Worm (Caenorhabditis elegans) whole organism, young adult: ENCODE results near the gene hsp-12.3.

Experiments used
- B0261.1 ChIP-seq: sonication (generic microtip); optimal IDR thresholded peaks from 2 replicates; lab custom pipeline; 2016; ENCODE audit warnings: mild to moderate bottlenecking, missing genetic modification characterization, moderate library complexity, missing compliant biosample characterization
- F23B12.7 ChIP-seq: sonication (generic microtip); optimal IDR thresholded peaks from 2 replicates; lab custom pipeline; 2017; ENCODE audit warnings: missing genetic modification characterization, mild to moderate bottlenecking, missing compliant biosample characterization, antibody characterized with exemption, moderate library complexity; ENCODE audit not compliant: insufficient read depth
- F37B4.10 ChIP-seq: fragments of 200-800 bp; sonication (Bioruptor generic); IDR thresholded peaks from 2 replicates; pipeline ENCODE4 v1.3.6; 2022; ENCODE audit warnings: missing genetic modification characterization, missing compliant biosample characterization
- F57C9.4 ChIP-seq: sonication (generic microtip); optimal IDR thresholded peaks from 2 replicates; lab custom pipeline; 2017; ENCODE audit warnings: mild to moderate bottlenecking, missing genetic modification characterization, missing compliant biosample characterization
- K11D2.4 ChIP-seq: fragments of 200-800 bp; sonication (Bioruptor generic); IDR thresholded peaks from 2 replicates; pipeline ENCODE4 v1.3.6; 2022; ENCODE audit warnings: missing genetic modification reagents, missing genetic modification characterization, missing compliant biosample characterization
- K12H6.12 ChIP-seq: fragments of 200-800 bp; sonication (Bioruptor generic); optimal IDR thresholded peaks from 2 replicates; lab custom pipeline; 2018; ENCODE audit warnings: mild to moderate bottlenecking, missing genetic modification characterization, missing compliant biosample characterization
- T07F8.4 ChIP-seq: sonication (generic microtip); optimal IDR thresholded peaks from 2 replicates; lab custom pipeline; 2016; ENCODE audit warnings: mild to moderate bottlenecking, missing genetic modification characterization, moderate library complexity, missing compliant biosample characterization
- Y53G8AR.9 ChIP-seq: fragments of 200-800 bp; sonication (Bioruptor generic); conservative IDR thresholded peaks from 2 replicates; pipeline ENCODE4 v1.3.6; 2022; ENCODE audit warnings: missing genetic modification reagents, missing genetic modification characterization, missing compliant biosample characterization
- Y56A3A.18 ChIP-seq: fragments of 200-800 bp; sonication (Bioruptor generic); IDR thresholded peaks from 2 replicates; pipeline ENCODE4 v1.3.6; 2022; ENCODE audit warnings: missing genetic modification reagents, missing genetic modification characterization, missing compliant biosample characterization
- Y95B8A.8 ChIP-seq: fragments of 200-800 bp; sonication (Bioruptor generic); IDR thresholded peaks from 2 replicates; pipeline ENCODE4 v1.3.6; 2022; ENCODE audit warnings: missing genetic modification reagents, missing genetic modification characterization, missing compliant biosample characterization
- akir-1 ChIP-seq: fragments of 200-800 bp; sonication (Bioruptor generic); optimal IDR thresholded peaks from 2 replicates; lab custom pipeline; 2018; ENCODE audit warnings: mild to moderate bottlenecking, missing genetic modification characterization, moderate library complexity, missing compliant biosample characterization
- aptf-2 ChIP-seq: fragments of 200-800 bp; sonication (Bioruptor generic); conservative IDR thresholded peaks from 2 replicates; pipeline ENCODE4 v1.3.6; 2022; ENCODE audit warnings: missing genetic modification reagents, missing genetic modification characterization, missing compliant biosample characterization
- aptf-3 ChIP-seq: fragments of 200-800 bp; sonication (Bioruptor generic); IDR thresholded peaks from 2 replicates; pipeline ENCODE4 v1.3.6; 2022; ENCODE audit warnings: missing genetic modification characterization, missing compliant biosample characterization
- athp-1 ChIP-seq: sonication (generic microtip); optimal IDR thresholded peaks from 2 replicates; lab custom pipeline; 2017; ENCODE audit warnings: mild to moderate bottlenecking, missing genetic modification characterization, missing compliant biosample characterization
- ccch-3 ChIP-seq: fragments of 200-800 bp; sonication (Bioruptor generic); optimal IDR thresholded peaks from 2 replicates; lab custom pipeline; 2018; ENCODE audit warnings: mild to moderate bottlenecking, missing genetic modification characterization, missing compliant biosample characterization
- cebp-1 ChIP-seq, 2 experiments: fragments of 200-800 bp in 1 of 2; sonication (Bioruptor generic) in 1 of 2; sonication (generic microtip) in 1 of 2; IDR thresholded peaks in 1 of 2; optimal IDR thresholded peaks in 1 of 2; 2 replicates each; pipeline versions ENCODE4 v1.3.6 to Lab custom; 2017 to 2022; ENCODE audit warnings: missing compliant biosample characterization in 2 of 2, missing genetic modification characterization in 2 of 2, mild to moderate bottlenecking in 1 of 2, missing genetic modification reagents in 1 of 2, moderate library complexity in 1 of 2
- ceh-100 ChIP-seq: fragments of 200-800 bp; sonication (Bioruptor generic); IDR thresholded peaks from 2 replicates; pipeline ENCODE4 v1.3.6; 2022; ENCODE audit warnings: missing genetic modification reagents, missing genetic modification characterization, missing compliant biosample characterization
- ceh-27 ChIP-seq: fragments of 200-800 bp; sonication (Bioruptor generic); optimal IDR thresholded peaks from 2 replicates; lab custom pipeline; 2018; ENCODE audit warnings: mild to moderate bottlenecking, missing genetic modification characterization, moderate library complexity, missing compliant biosample characterization
- ceh-58 ChIP-seq: fragments of 200-800 bp; sonication (Bioruptor generic); IDR thresholded peaks from 2 replicates; pipeline ENCODE4 v1.3.6; 2022; ENCODE audit warnings: missing genetic modification characterization, missing compliant biosample characterization
- ceh-79 ChIP-seq: sonication (generic microtip); optimal IDR thresholded peaks from 2 replicates; lab custom pipeline; 2017; ENCODE audit warnings: mild to moderate bottlenecking, missing genetic modification characterization, missing compliant biosample characterization
- egrh-3 ChIP-seq: fragments of 200-800 bp; sonication (Bioruptor generic); IDR thresholded peaks from 2 replicates; pipeline ENCODE4 v1.3.6; 2022; ENCODE audit warnings: missing genetic modification reagents, missing genetic modification characterization, missing compliant biosample characterization
- hmg-20 ChIP-seq: fragments of 200-800 bp; sonication (Bioruptor generic); IDR thresholded peaks from 2 replicates; pipeline ENCODE4 v1.3.6; 2022; ENCODE audit warnings: missing genetic modification reagents, missing genetic modification characterization, missing compliant biosample characterization
- hsf-1 ChIP-seq: fragments of 200-800 bp; sonication (Bioruptor generic); IDR thresholded peaks from 2 replicates; pipeline ENCODE4 v1.3.6; 2022; ENCODE audit warnings: missing genetic modification reagents, missing genetic modification characterization, missing compliant biosample characterization
- let-526 ChIP-seq: fragments of 200-800 bp; sonication (Bioruptor generic); IDR thresholded peaks from 2 replicates; pipeline ENCODE4 v1.3.6; 2022; ENCODE audit warnings: missing genetic modification reagents, missing genetic modification characterization, missing compliant biosample characterization
- lin-26 ChIP-seq: fragments of 200-800 bp; sonication (Bioruptor generic); IDR thresholded peaks from 2 replicates; pipeline ENCODE4 v1.3.6; 2022; ENCODE audit warnings: missing genetic modification reagents, missing genetic modification characterization, missing compliant biosample characterization
- mcd-1 ChIP-seq: fragments of 200-800 bp; sonication (Bioruptor generic); IDR thresholded peaks from 2 replicates; pipeline ENCODE4 v1.3.6; 2022; ENCODE audit warnings: missing genetic modification reagents, missing genetic modification characterization, missing compliant biosample characterization
- mel-28 ChIP-seq: sonication (generic microtip); optimal IDR thresholded peaks from 2 replicates; lab custom pipeline; 2016; ENCODE audit warnings: borderline replicate concordance, mild to moderate bottlenecking, missing genetic modification characterization, missing compliant biosample characterization
- nhr-120 ChIP-seq: fragments of 200-800 bp; sonication (Bioruptor generic); IDR thresholded peaks from 2 replicates; pipeline ENCODE4 v1.3.6; 2022; ENCODE audit warnings: missing genetic modification characterization, missing compliant biosample characterization
- nhr-179 ChIP-seq: sonication (generic microtip); optimal IDR thresholded peaks from 2 replicates; lab custom pipeline; 2016; ENCODE audit warnings: mild to moderate bottlenecking, missing genetic modification characterization, missing compliant biosample characterization
- pha-4 ChIP-seq: fragments of 150-350 bp; sonication (generic microtip); optimal IDR thresholded peaks from 2 replicates; lab custom pipeline; 2014; ENCODE audit warnings: missing biosample characterization, missing genetic modification reagents, missing genetic modification characterization
- rcor-1 ChIP-seq: fragments of 200-800 bp; sonication (Bioruptor generic); IDR thresholded peaks from 2 replicates; pipeline ENCODE4 v1.3.6; 2022; ENCODE audit warnings: missing genetic modification reagents, missing genetic modification characterization, missing compliant biosample characterization
- repo-1 ChIP-seq: sonication (generic microtip); optimal IDR thresholded peaks from 2 replicates; lab custom pipeline; 2017; ENCODE audit warnings: mild to moderate bottlenecking, missing genetic modification characterization, missing compliant biosample characterization
- sdz-38 ChIP-seq: sonication (generic microtip); optimal IDR thresholded peaks from 2 replicates; lab custom pipeline; 2016; ENCODE audit warnings: missing genotype, missing genetic modification characterization, missing compliant biosample characterization
- sea-2 ChIP-seq: fragments of 200-800 bp; sonication (Bioruptor generic); IDR thresholded peaks from 2 replicates; pipeline ENCODE4 v1.3.6; 2022; ENCODE audit warnings: missing genetic modification characterization, missing compliant biosample characterization
- sptf-2 ChIP-seq: fragments of 200-800 bp; sonication (Bioruptor generic); optimal IDR thresholded peaks from 2 replicates; lab custom pipeline; 2018; ENCODE audit warnings: mild to moderate bottlenecking, missing genetic modification characterization, missing compliant biosample characterization
- tlf-1 ChIP-seq: fragments of 200-800 bp; sonication (Bioruptor generic); optimal IDR thresholded peaks from 2 replicates; lab custom pipeline; 2018; ENCODE audit warnings: mild to moderate bottlenecking, missing genetic modification characterization, missing compliant biosample characterization
- xnd-1 ChIP-seq: sonication (generic microtip); optimal IDR thresholded peaks from 2 replicates; lab custom pipeline; 2016; ENCODE audit warnings: missing genotype, missing genetic modification reagents, missing genetic modification characterization, missing compliant biosample characterization
- zim-3 ChIP-seq: sonication (generic microtip); optimal IDR thresholded peaks from 2 replicates; lab custom pipeline; 2017; ENCODE audit warnings: mild to moderate bottlenecking, missing genetic modification characterization, moderate library complexity, missing compliant biosample characterization
- ztf-18 ChIP-seq: sonication (generic microtip); optimal IDR thresholded peaks from 2 replicates; lab custom pipeline; 2016; ENCODE audit warnings: missing genotype, mild to moderate bottlenecking, missing genetic modification characterization, missing compliant biosample characterization
- ztf-3 ChIP-seq: fragments of 200-800 bp; sonication (Bioruptor generic); optimal IDR thresholded peaks from 2 replicates; lab custom pipeline; 2018; ENCODE audit warnings: mild to moderate bottlenecking, missing genetic modification characterization, missing compliant biosample characterization
- ztf-6 ChIP-seq: fragments of 200-800 bp; sonication (Bioruptor generic); IDR thresholded peaks from 2 replicates; pipeline ENCODE4 v1.3.6; 2022; ENCODE audit warnings: missing genetic modification reagents, missing genetic modification characterization, missing compliant biosample characterization

Gene hsp-12.3

ce11 chrIV:9438753-9439152, 6.6 kb downstream of the hsp-12.3 start (continued):
- no peak for TF ChIP-seq sptf-2 (GFP tag; lab: Kevin White, UChicago)
- TF ChIP-seq repo-1 (tag; lab: Kevin White, UChicago): peak; percentile 92
- TF ChIP-seq zim-3 (tag; lab: Kevin White, UChicago): no peak
- TF ChIP-seq Y95B8A.8: peak; percentile 88
- TF ChIP-seq F57C9.4 (tag; lab: Kevin White, UChicago): no peak
- TF ChIP-seq ztf-3 (GFP tag; lab: Kevin White, UChicago): no peak
- no peak for TF ChIP-seq T07F8.4
- no peak for TF ChIP-seq nhr-179 (tag; lab: Kevin White, UChicago)
- TF ChIP-seq egrh-3 (GFP tag; lab: Robert Waterston, UW): no peak
- peak; percentile 49; the same call in 1 of the 2 replicates for TF ChIP-seq hsf-1 (GFP tag; lab: Robert Waterston, UW)
- TF ChIP-seq aptf-2: no peak
- no peak for TF ChIP-seq ceh-58 (GFP tag; lab: Robert Waterston, UW)
- TF ChIP-seq sdz-38: no peak
- no peak for TF ChIP-seq pha-4 (tag; lab: Kevin White, UChicago)
- no peak for TF ChIP-seq ceh-79
- no peak for TF ChIP-seq cebp-1 (GFP tag; IDR thresholded peaks at IDR 0.05; lab: Robert Waterston, UW)
- peak; percentile 34 for TF ChIP-seq cebp-1 (tag; optimal IDR thresholded peaks at IDR 0.05; lab: Kevin White, UChicago)
- TF ChIP-seq ztf-6 (GFP tag; lab: Robert Waterston, UW): no peak
- no peak for TF ChIP-seq F23B12.7
- peak; percentile 83 for TF ChIP-seq Y56A3A.18
- TF ChIP-seq K11D2.4 (GFP tag; lab: Robert Waterston, UW): no peak
- no peak for TF ChIP-seq aptf-3
- peak; percentile 76 for TF ChIP-seq lin-26 (GFP tag; lab: Robert Waterston, UW)
- TF ChIP-seq akir-1 (GFP tag; lab: Kevin White, UChicago): no peak
- TF ChIP-seq ztf-18 (tag; lab: Kevin White, UChicago): no peak
- TF ChIP-seq tlf-1 (GFP tag; lab: Kevin White, UChicago): peak; percentile 86
- no peak for TF ChIP-seq mel-28
- no peak for TF ChIP-seq mcd-1
- peak; percentile 82 for TF ChIP-seq Y53G8AR.9 (GFP tag; lab: Robert Waterston, UW)
- no peak for TF ChIP-seq xnd-1 (tag; lab: Kevin White, UChicago)
- TF ChIP-seq ceh-27 (GFP tag; lab: Kevin White, UChicago): no peak
- no peak for TF ChIP-seq sea-2 (GFP tag; lab: Robert Waterston, UW)
- TF ChIP-seq hmg-20 (GFP tag; lab: Robert Waterston, UW): peak; percentile 53; the same call in 1 of the 2 replicates
- TF ChIP-seq let-526 (GFP tag; lab: Robert Waterston, UW): 0 out of 2 replicates have a peak, but pooled peaks have one; percentile 28
- TF ChIP-seq F37B4.10: no peak
- no peak for TF ChIP-seq rcor-1 (GFP tag; lab: Robert Waterston, UW)
- TF ChIP-seq B0261.1: no peak
- TF ChIP-seq ceh-100 (GFP tag; lab: Robert Waterston, UW): no peak
- TF ChIP-seq K12H6.12: no peak
- TF ChIP-seq athp-1 (tag; lab: Kevin White, UChicago): peak; percentile 24
- no peak for TF ChIP-seq nhr-120 (GFP tag; lab: Robert Waterston, UW)
- no peak for TF ChIP-seq ccch-3 (GFP tag; lab: Kevin White, UChicago)
